Worm (Caenorhabditis elegans) whole organism, mixed stage, embryonic: ENCODE measurements around the gene C39D10.11.

ENCODE experiments used
- M03D4.4 ChIP-seq: sonication (generic microtip); optimal IDR thresholded peaks from 2 replicates; lab custom pipeline; 2017; ENCODE audit warnings: mild to moderate bottlenecking, missing genetic modification characterization, missing compliant biosample characterization
- bed-3 ChIP-seq: fragments of 200-800 bp; sonication (Bioruptor generic); optimal IDR thresholded peaks from 3 replicates; lab custom pipeline; 2018; ENCODE audit warnings: mild to moderate bottlenecking, missing genetic modification characterization, moderate library complexity, missing compliant biosample characterization
- blmp-1 ChIP-seq: fragments of 150-350 bp; optimal IDR thresholded peaks from 2 replicates; lab custom pipeline; 2014; ENCODE audit warnings: missing biosample characterization, missing genetic modification characterization
- ceh-39 ChIP-seq: fragments of 150-350 bp; optimal IDR thresholded peaks from 2 replicates; lab custom pipeline; 2014; ENCODE audit warnings: missing biosample characterization, missing genetic modification characterization
- ceh-43 ChIP-seq: fragments of 200-800 bp; sonication (Bioruptor generic); optimal IDR thresholded peaks from 2 replicates; lab custom pipeline; 2018; ENCODE audit warnings: mild to moderate bottlenecking, missing genetic modification characterization, moderate library complexity, missing compliant biosample characterization
- ceh-83 ChIP-seq: fragments of 200-800 bp; sonication (Bioruptor generic); optimal IDR thresholded peaks from 2 replicates; lab custom pipeline; 2018; ENCODE audit warnings: mild to moderate bottlenecking, missing genetic modification characterization, missing compliant biosample characterization
- cnd-1 ChIP-seq: fragments of 200-800 bp; sonication (Bioruptor generic); optimal IDR thresholded peaks from 2 replicates; lab custom pipeline; 2018; ENCODE audit warnings: mild to moderate bottlenecking, missing genetic modification characterization, missing compliant biosample characterization
- drap-1 ChIP-seq: fragments of 200-800 bp; sonication (Bioruptor generic); optimal IDR thresholded peaks from 3 replicates; lab custom pipeline; 2018; ENCODE audit warnings: mild to moderate bottlenecking, missing genetic modification characterization, missing compliant biosample characterization
- elt-1 ChIP-seq: sonication (generic microtip); optimal IDR thresholded peaks from 2 replicates; lab custom pipeline; 2017; ENCODE audit warnings: missing genetic modification characterization, mild to moderate bottlenecking, missing compliant biosample characterization, antibody characterized with exemption, moderate library complexity, borderline replicate concordance; ENCODE audit not compliant: insufficient read depth
- elt-3 ChIP-seq: fragments of 150-350 bp; optimal IDR thresholded peaks from 2 replicates; lab custom pipeline; 2014; ENCODE audit warnings: missing biosample characterization, missing genetic modification characterization
- flh-1 ChIP-seq: fragments of 200-800 bp; sonication (Bioruptor generic); optimal IDR thresholded peaks from 2 replicates; lab custom pipeline; 2018; ENCODE audit warnings: mild to moderate bottlenecking, missing genetic modification characterization, moderate library complexity, missing compliant biosample characterization
- ham-2 ChIP-seq: fragments of 200-800 bp; sonication (Bioruptor generic); optimal IDR thresholded peaks from 2 replicates; lab custom pipeline; 2018; ENCODE audit warnings: mild to moderate bottlenecking, missing genetic modification characterization, missing compliant biosample characterization
- hlh-1 ChIP-seq: fragments of 150-350 bp; optimal IDR thresholded peaks from 2 replicates; lab custom pipeline; 2014; ENCODE audit warnings: missing biosample characterization, missing genetic modification reagents, missing genetic modification characterization
- lin-13 ChIP-seq: fragments of 150-350 bp; optimal IDR thresholded peaks from 2 replicates; lab custom pipeline; 2014; ENCODE audit warnings: missing biosample characterization, missing genetic modification characterization
- lsy-2 ChIP-seq: fragments of 150-350 bp; optimal IDR thresholded peaks from 2 replicates; lab custom pipeline; 2014; ENCODE audit warnings: missing biosample characterization, missing genetic modification characterization
- mab-5 ChIP-seq: fragments of 150-350 bp; optimal IDR thresholded peaks from 2 replicates; lab custom pipeline; 2014; ENCODE audit warnings: missing biosample characterization, missing genetic modification characterization
- mep-1 ChIP-seq: fragments of 150-350 bp; optimal IDR thresholded peaks from 2 replicates; lab custom pipeline; 2017; ENCODE audit warnings: missing biosample characterization, missing genetic modification reagents, missing genetic modification characterization, inconsistent platforms
- mls-2 ChIP-seq: sonication (generic microtip); optimal IDR thresholded peaks from 2 replicates; lab custom pipeline; 2016; ENCODE audit warnings: mild to moderate bottlenecking, missing genetic modification characterization, moderate library complexity, missing compliant biosample characterization
- nhr-12 ChIP-seq: fragments of 150-350 bp; optimal IDR thresholded peaks from 2 replicates; lab custom pipeline; 2014; ENCODE audit warnings: missing biosample characterization, missing genetic modification characterization
- nhr-2 ChIP-seq: fragments of 150-350 bp; optimal IDR thresholded peaks from 2 replicates; lab custom pipeline; 2014; ENCODE audit warnings: missing biosample characterization, missing genetic modification characterization
- nhr-237 ChIP-seq: fragments of 150-350 bp; optimal IDR thresholded peaks from 2 replicates; lab custom pipeline; 2014; ENCODE audit warnings: missing biosample characterization, missing genetic modification characterization
- nhr-28 ChIP-seq: fragments of 150-350 bp; optimal IDR thresholded peaks from 2 replicates; lab custom pipeline; 2014; ENCODE audit warnings: missing biosample characterization, missing genetic modification characterization
- nhr-76 ChIP-seq: sonication (generic microtip); optimal IDR thresholded peaks from 2 replicates; lab custom pipeline; 2017; ENCODE audit warnings: missing biosample characterization, missing genetic modification characterization
- pha-4 ChIP-seq: fragments of 150-350 bp; optimal IDR thresholded peaks from 2 replicates; lab custom pipeline; 2018; ENCODE audit warnings: missing biosample characterization, missing genetic modification reagents, missing genetic modification characterization
- snpc-4 ChIP-seq: fragments of 150-350 bp; optimal IDR thresholded peaks from 2 replicates; lab custom pipeline; 2014; ENCODE audit warnings: missing biosample characterization, missing genetic modification characterization
- sptf-1 ChIP-seq: sonication (generic microtip); optimal IDR thresholded peaks from 2 replicates; lab custom pipeline; 2017; ENCODE audit warnings: mild to moderate bottlenecking, missing genetic modification characterization, moderate library complexity, missing compliant biosample characterization
- tbx-8 ChIP-seq: fragments of 200-800 bp; sonication (Bioruptor generic); optimal IDR thresholded peaks from 2 replicates; lab custom pipeline; 2018; ENCODE audit warnings: mild to moderate bottlenecking, missing genetic modification characterization, moderate library complexity, missing compliant biosample characterization
- unc-120 ChIP-seq: sonication (generic microtip); optimal IDR thresholded peaks from 2 replicates; lab custom pipeline; 2017; ENCODE audit warnings: missing genetic modification characterization, missing compliant biosample characterization; ENCODE audit not compliant: poor library complexity, severe bottlenecking
- unc-39 ChIP-seq: fragments of 150-350 bp; optimal IDR thresholded peaks from 2 replicates; lab custom pipeline; 2014; ENCODE audit warnings: missing biosample characterization, missing genetic modification characterization
- unc-62 ChIP-seq: fragments of 150-350 bp; optimal IDR thresholded peaks from 2 replicates; lab custom pipeline; 2014; ENCODE audit warnings: missing biosample characterization, missing genetic modification reagents, missing genetic modification characterization
- ztf-11 ChIP-seq: fragments of 150-350 bp; optimal IDR thresholded peaks from 2 replicates; lab custom pipeline; 2014; ENCODE audit warnings: missing biosample characterization, missing genetic modification characterization

C39D10.11 gene

DNA sequence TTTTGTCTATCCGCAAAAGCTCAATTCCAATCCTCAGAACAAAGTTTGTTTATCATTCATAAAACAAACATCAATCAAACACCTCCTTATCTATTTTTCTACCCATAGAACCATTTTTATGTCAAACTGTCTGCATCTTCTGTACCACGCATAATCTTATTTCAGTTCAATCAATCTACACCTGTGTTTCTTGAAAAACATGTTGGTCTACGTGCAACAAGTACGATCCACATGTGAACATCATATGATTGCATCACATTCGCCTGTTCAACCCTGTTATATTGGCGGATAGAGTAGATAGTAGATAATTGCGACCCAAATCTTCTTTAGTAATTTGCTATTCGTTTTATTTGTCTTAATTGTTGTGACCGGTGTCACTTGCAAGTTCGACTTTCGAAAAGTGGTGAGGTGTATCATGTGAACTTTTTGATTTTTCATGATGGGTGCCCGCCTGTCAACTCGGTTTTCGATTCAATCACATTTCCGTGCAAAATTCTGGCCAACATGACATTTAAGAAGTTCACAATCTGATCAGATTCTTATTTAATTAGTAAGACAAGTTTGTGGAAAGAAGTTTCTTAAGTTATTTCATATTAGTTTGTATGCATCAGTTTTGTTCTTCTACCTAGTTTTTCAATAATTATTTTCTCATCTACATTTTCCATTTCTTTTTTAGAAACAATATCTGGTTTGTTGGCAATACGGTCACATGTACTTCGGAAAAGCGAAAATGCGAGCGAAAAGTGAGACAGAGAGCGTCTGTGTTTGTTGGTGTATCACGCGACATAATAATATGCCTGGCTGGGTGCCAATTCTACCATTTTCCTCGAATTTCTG lies 49.4 kb downstream of the C39D10.11 start:
- TF ChIP-seq nhr-2 (tag; lab: Kevin White, UChicago) (no peak), nhr-28 (no peak), nhr-237 (tag; lab: Kevin White, UChicago) (no peak), unc-39 (no peak), mab-5 (no peak), elt-3 (tag; lab: Kevin White, UChicago) (no peak), tbx-8 (GFP tag; lab: Kevin White, UChicago) (no peak), ceh-83 (GFP tag; lab: Kevin White, UChicago) (no peak), M03D4.4 (tag; lab: Kevin White, UChicago) (no peak), bed-3 (GFP tag; lab: Kevin White, UChicago) (no peak), drap-1 (GFP tag; lab: Kevin White, UChicago) (no peak), flh-1 (GFP tag; lab: Kevin White, UChicago) (no peak), cnd-1 (tag; lab: Kevin White, UChicago) (no peak), unc-62 (GFP tag; lab: Kevin White, UChicago) (no peak), lin-13 (tag; lab: Kevin White, UChicago) (no peak), sptf-1 (tag; lab: Kevin White, UChicago) (no peak), blmp-1 (tag; lab: Kevin White, UChicago) (no peak)

DNA sequence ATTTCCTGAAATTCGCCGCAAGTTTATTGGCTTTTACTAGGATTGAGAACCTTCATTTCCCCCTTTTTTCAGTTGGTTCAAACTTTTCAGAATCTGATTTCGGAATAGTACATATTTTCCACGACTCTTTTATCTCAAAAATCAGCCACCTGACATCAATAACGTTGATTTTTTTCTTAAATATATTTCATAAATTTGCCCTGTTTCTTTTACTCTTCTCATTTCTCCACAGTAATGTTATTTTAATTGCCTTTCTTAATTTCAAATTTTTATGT lies 49.9 kb downstream of the C39D10.11 start:
- TF ChIP-seq ham-2 (GFP tag; lab: Kevin White, UChicago) (no peak), unc-39 (no peak), snpc-4 (tag; lab: Kevin White, UChicago) (no peak), elt-1 (tag; lab: Kevin White, UChicago) (no peak), elt-3 (tag; lab: Kevin White, UChicago) (no peak), flh-1 (GFP tag; lab: Kevin White, UChicago) (no peak), ztf-11 (tag; lab: Kevin White, UChicago) (no peak), ceh-43 (GFP tag; lab: Kevin White, UChicago) (no peak), mab-5 (no peak), sptf-1 (tag; lab: Kevin White, UChicago) (no peak), mep-1 (tag; lab: Kevin White, UChicago) (no peak), ceh-39 (tag; lab: Kevin White, UChicago) (no peak), unc-120 (tag; lab: Kevin White, UChicago) (no peak), pha-4 (tag; lab: Kevin White, UChicago) (no peak), lsy-2 (tag; lab: Kevin White, UChicago) (no peak), mls-2 (tag; lab: Kevin White, UChicago) (no peak), nhr-76 (no peak), M03D4.4 (tag; lab: Kevin White, UChicago) (no peak)

DNA sequence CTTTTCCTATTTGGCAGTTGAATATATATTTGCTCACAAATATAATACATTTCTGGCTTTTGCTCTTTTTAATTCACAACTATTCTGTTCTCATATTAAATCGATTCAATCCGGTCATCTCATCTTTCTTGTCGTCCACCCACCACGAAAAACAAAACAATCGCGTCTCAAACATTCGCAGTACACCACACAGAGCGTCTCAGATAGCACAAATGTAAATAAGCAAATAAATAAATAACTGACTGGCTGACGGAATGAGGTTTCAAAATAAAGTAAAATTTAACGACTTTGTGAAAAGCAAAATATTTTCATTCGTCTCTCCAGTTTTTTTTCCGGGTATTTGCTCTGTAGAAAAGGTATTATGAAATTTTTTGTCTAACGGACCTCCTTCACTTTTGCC lies 50.6 kb downstream of the C39D10.11 start:
- TF ChIP-seq pha-4 (tag; lab: Kevin White, UChicago) (peak; percentile 34), M03D4.4 (tag; lab: Kevin White, UChicago) (no peak)

- TF ChIP-seq unc-120 (tag; lab: Kevin White, UChicago), result peak; percentile 11
- no peak for TF ChIP-seq drap-1 (GFP tag; lab: Kevin White, UChicago)
- no peak for TF ChIP-seq nhr-12 (tag; lab: Kevin White, UChicago)
- peak; percentile 84 for TF ChIP-seq hlh-1
- TF ChIP-seq blmp-1 (tag; lab: Kevin White, UChicago), result no peak
- no peak for TF ChIP-seq snpc-4 (tag; lab: Kevin White, UChicago)
Measured at ce11 chrX:7954328-7954727, 51.3 kb downstream of the C39D10.11 start, which contains the start of gene dct-1. dct-1 (plus strand) TSS chrX:7954354.
